Fruit fly (Drosophila melanogaster) whole organism, embryonic: ENCODE results near the gene CG7530.
A peak's percentile ranks its signal among the peaks of the same experiment; 100 is the strongest.

Experiments
- Abd-B ChIP-seq: fragments of 200-800 bp; sonication (Bioruptor generic); optimal IDR thresholded peaks from 2 replicates; lab custom pipeline; 2018; ENCODE audit warnings: missing biosample characterization, mild to moderate bottlenecking, missing genetic modification characterization, moderate library complexity
- Atf6 ChIP-seq: fragments of 200-800 bp; sonication (Bioruptor generic); IDR thresholded peaks from 2 replicates; pipeline ENCODE4 v1.3.6; 2022; ENCODE audit warnings: missing biosample characterization, missing genetic modification characterization
- Awh ChIP-seq: fragments of 200-800 bp; sonication (Bioruptor generic); IDR thresholded peaks from 2 replicates; pipeline ENCODE4, ENCODE4 v1.3.6; 2022; ENCODE audit warnings: missing biosample characterization, missing genetic modification characterization
- Bdp1 ChIP-seq: fragments of 200-800 bp; sonication (Bioruptor generic); optimal IDR thresholded peaks from 3 replicates; lab custom pipeline; 2016; ENCODE audit warnings: missing biosample characterization, missing genetic modification characterization
- CG10209 ChIP-seq: fragments of 200-800 bp; sonication (Bioruptor generic); optimal IDR thresholded peaks from 3 replicates; lab custom pipeline; 2017; ENCODE audit warnings: missing biosample characterization, mild to moderate bottlenecking, missing genetic modification characterization, missing genetic modification reagents
- CG10366 ChIP-seq: fragments of 200-800 bp; sonication (Bioruptor generic); IDR thresholded peaks from 2 replicates; pipeline ENCODE4 v1.3.6; 2022; ENCODE audit warnings: missing biosample characterization, missing genetic modification characterization
- CG10979 ChIP-seq: fragments of 200-800 bp; sonication (Bioruptor generic); optimal IDR thresholded peaks from 2 replicates; lab custom pipeline; 2018; ENCODE audit warnings: missing biosample characterization, mild to moderate bottlenecking, missing genetic modification characterization, moderate library complexity
- CG14014 ChIP-seq: fragments of 200-800 bp; sonication (Bioruptor generic); IDR thresholded peaks from 2 replicates; pipeline ENCODE4 v1.3.6; 2022; ENCODE audit warnings: missing biosample characterization, missing genetic modification characterization
- CG14441 ChIP-seq: fragments of 200-800 bp; sonication (Bioruptor generic); IDR thresholded peaks from 2 replicates; pipeline ENCODE4 v1.3.6; 2022; ENCODE audit warnings: missing biosample characterization, missing genetic modification characterization
- CG15514 ChIP-seq: fragments of 200-800 bp; sonication (Bioruptor generic); optimal IDR thresholded peaks from 3 replicates; lab custom pipeline; 2017; ENCODE audit warnings: missing biosample characterization, missing genetic modification characterization, mild to moderate bottlenecking, moderate library complexity, missing genetic modification reagents
- CG1603 ChIP-seq: fragments of 200-800 bp; sonication (Bioruptor generic); optimal IDR thresholded peaks from 2 replicates; lab custom pipeline; 2019; ENCODE audit warnings: missing biosample characterization, mild to moderate bottlenecking, missing genetic modification characterization, moderate library complexity
- CG2875 ChIP-seq: fragments of 200-800 bp; sonication (Bioruptor generic); optimal IDR thresholded peaks from 2 replicates; lab custom pipeline; 2017; ENCODE audit warnings: missing biosample characterization, mild to moderate bottlenecking, missing genetic modification characterization, missing genetic modification reagents
- CG30020 ChIP-seq: fragments of 200-800 bp; optimal IDR thresholded peaks from 2 replicates; lab custom pipeline; 2019; ENCODE audit warnings: missing biosample characterization, mild to moderate bottlenecking, missing genetic modification characterization, moderate library complexity
- CG30403 ChIP-seq: fragments of 200-800 bp; sonication (Bioruptor generic); optimal IDR thresholded peaks from 3 replicates; lab custom pipeline; 2016; ENCODE audit warnings: missing biosample characterization, missing genetic modification characterization
- CG3281 ChIP-seq: fragments of 200-800 bp; sonication (Bioruptor generic); optimal IDR thresholded peaks from 3 replicates; lab custom pipeline; 2017; ENCODE audit warnings: missing biosample characterization, mild to moderate bottlenecking, missing genetic modification characterization
- CG33213 ChIP-seq: fragments of 200-800 bp; sonication (Bioruptor generic); optimal IDR thresholded peaks from 3 replicates; lab custom pipeline; 2016; ENCODE audit warnings: missing biosample characterization, missing genetic modification characterization
- CG4617 ChIP-seq: fragments of 200-800 bp; sonication (Bioruptor generic); optimal IDR thresholded peaks from 3 replicates; lab custom pipeline; 2016; ENCODE audit warnings: missing biosample characterization, missing genetic modification characterization, borderline replicate concordance
- CG4820 ChIP-seq: fragments of 200-800 bp; sonication (Bioruptor generic); optimal IDR thresholded peaks from 3 replicates; lab custom pipeline; 2016; ENCODE audit warnings: missing biosample characterization, missing genetic modification characterization
- CG6175 ChIP-seq: fragments of 200-800 bp; sonication (Bioruptor generic); IDR thresholded peaks from 3 replicates; pipeline ENCODE4 v1.3.6; 2022; ENCODE audit warnings: missing biosample characterization, missing genetic modification characterization
- CG8765 ChIP-seq: fragments of 200-800 bp; sonication (Bioruptor generic); IDR thresholded peaks from 2 replicates; pipeline ENCODE4 v1.3.6; 2022; ENCODE audit warnings: missing biosample characterization, missing genetic modification characterization
- CG9817 ChIP-seq: fragments of 200-800 bp; sonication (Bioruptor generic); optimal IDR thresholded peaks from 2 replicates; lab custom pipeline; 2018; ENCODE audit warnings: missing biosample characterization, mild to moderate bottlenecking, missing genetic modification characterization, moderate library complexity
- CrebB ChIP-seq: fragments of 200-800 bp; sonication (Bioruptor generic); optimal IDR thresholded peaks from 3 replicates; lab custom pipeline; 2018; ENCODE audit warnings: missing biosample characterization, mild to moderate bottlenecking, missing genetic modification characterization
- Dbx ChIP-seq: fragments of 200-800 bp; sonication (Bioruptor generic); IDR thresholded peaks from 3 replicates; pipeline ENCODE4 v1.3.6; 2022; ENCODE audit warnings: missing biosample characterization, missing genetic modification characterization
- HmgD ChIP-seq: fragments of 200-800 bp; sonication (Bioruptor generic); optimal IDR thresholded peaks from 3 replicates; lab custom pipeline; 2016; ENCODE audit warnings: missing biosample characterization, missing genetic modification characterization
- Lhr ChIP-seq: fragments of 200-800 bp; sonication (Bioruptor generic); optimal IDR thresholded peaks from 3 replicates; lab custom pipeline; 2017; ENCODE audit warnings: mild to moderate bottlenecking, missing biosample characterization, missing genetic modification reagents, missing genetic modification characterization
- MBD-R2 ChIP-seq: fragments of 200-800 bp; sonication (Bioruptor generic); IDR thresholded peaks from 2 replicates; pipeline ENCODE4 v1.3.6; 2022; ENCODE audit warnings: missing biosample characterization, missing genetic modification characterization
- NfI ChIP-seq: fragments of 200-800 bp; sonication (Bioruptor generic); optimal IDR thresholded peaks from 3 replicates; lab custom pipeline; 2018; ENCODE audit warnings: missing biosample characterization, mild to moderate bottlenecking, missing genetic modification characterization, moderate library complexity
- Oaz ChIP-seq: fragments of 200-800 bp; sonication (Bioruptor generic); IDR thresholded peaks from 2 replicates; pipeline ENCODE4 v1.3.6; 2022; ENCODE audit warnings: missing biosample characterization, missing genetic modification characterization
- Optix ChIP-seq: fragments of 200-800 bp; sonication (Bioruptor generic); IDR thresholded peaks from 3 replicates; pipeline ENCODE4 v1.3.6; 2022; ENCODE audit warnings: missing biosample characterization, missing genetic modification characterization
- Pdp1 ChIP-seq, 2 experiments: fragments of 200-800 bp; sonication (Bioruptor generic); optimal IDR thresholded peaks; 3 replicates each; lab custom pipeline; 2016; ENCODE audit warnings: missing biosample characterization in 2 of 2, missing genetic modification characterization in 2 of 2, mild to moderate bottlenecking in 1 of 2, moderate library complexity in 1 of 2
- Sox102F ChIP-seq: fragments of 200-800 bp; sonication (Bioruptor generic); optimal IDR thresholded peaks from 2 replicates; lab custom pipeline; 2018; ENCODE audit warnings: missing biosample characterization, mild to moderate bottlenecking, missing genetic modification characterization, moderate library complexity
- TFAM ChIP-seq: fragments of 200-800 bp; sonication (Bioruptor generic); optimal IDR thresholded peaks from 2 replicates; lab custom pipeline; 2017; ENCODE audit warnings: missing biosample characterization, missing genetic modification characterization, inconsistent platforms
- Xbp1 ChIP-seq: fragments of 200-800 bp; sonication (Bioruptor generic); optimal IDR thresholded peaks from 3 replicates; lab custom pipeline; 2016; ENCODE audit warnings: missing biosample characterization, mild to moderate bottlenecking, missing genetic modification characterization
- aop ChIP-seq: fragments of 200-800 bp; sonication (Bioruptor generic); IDR thresholded peaks from 2 replicates; pipeline ENCODE4 v1.3.6; 2022; ENCODE audit warnings: missing biosample characterization, missing genetic modification characterization
- cas ChIP-seq: fragments of 200-800 bp; sonication (Bioruptor generic); IDR thresholded peaks from 2 replicates; pipeline ENCODE4 v1.3.6; 2022; ENCODE audit warnings: missing biosample characterization, missing genetic modification characterization
- dysf ChIP-seq: fragments of 200-800 bp; sonication (Bioruptor generic); IDR thresholded peaks from 3 replicates; pipeline ENCODE4 v1.3.6; 2022; ENCODE audit warnings: missing biosample characterization, missing genetic modification characterization
- grau ChIP-seq: fragments of 200-800 bp; optimal IDR thresholded peaks from 3 replicates; lab custom pipeline; 2019; ENCODE audit warnings: missing biosample characterization, mild to moderate bottlenecking, missing genetic modification characterization, moderate library complexity
- gro ChIP-seq: fragments of 200-800 bp; sonication (Bioruptor generic); optimal IDR thresholded peaks from 2 replicates; lab custom pipeline; 2016; ENCODE audit warnings: missing biosample characterization, missing genetic modification characterization
- jumu ChIP-seq: fragments of 200-800 bp; sonication (Bioruptor generic); optimal IDR thresholded peaks from 3 replicates; lab custom pipeline; 2016; ENCODE audit warnings: missing biosample characterization, missing genetic modification characterization
- mld ChIP-seq: fragments of 200-800 bp; sonication (Bioruptor generic); IDR thresholded peaks from 3 replicates; pipeline ENCODE4 v1.3.6; 2022; ENCODE audit warnings: missing biosample characterization, missing genetic modification characterization; ENCODE audit not compliant: partially characterized antibody
- pb ChIP-seq: fragments of 200-800 bp; sonication (Bioruptor generic); optimal IDR thresholded peaks from 3 replicates; lab custom pipeline; 2016; ENCODE audit warnings: missing biosample characterization, missing genetic modification characterization
- phol ChIP-seq: fragments of 200-800 bp; sonication (Bioruptor generic); optimal IDR thresholded peaks from 3 replicates; lab custom pipeline; 2018; ENCODE audit warnings: missing biosample characterization, mild to moderate bottlenecking, missing genetic modification characterization, moderate library complexity
- prd ChIP-seq, 3 experiments: fragments of >200 bp in 2 of 3; fragments of 200-800 bp in 1 of 3; sonication (Bioruptor generic) in 1 of 3; optimal IDR thresholded peaks in 2 of 3; IDR thresholded peaks in 1 of 3; 2 replicates in 2 of 3; 3 replicates in 1 of 3; pipeline versions ENCODE4 v1.3.6 to Lab custom; 2017 to 2022; ENCODE audit warnings: missing biosample characterization in 1 of 3, missing genetic modification characterization in 1 of 3
- salm ChIP-seq: fragments of 200-800 bp; sonication (Bioruptor generic); optimal IDR thresholded peaks from 2 replicates; lab custom pipeline; 2018; ENCODE audit warnings: missing biosample characterization, mild to moderate bottlenecking, missing genetic modification characterization
- sc ChIP-seq, 3 experiments: fragments of >200 bp in 2 of 3; fragments of 200-800 bp in 1 of 3; sonication (Bioruptor generic) in 1 of 3; optimal IDR thresholded peaks; 2 replicates in 2 of 3; 3 replicates in 1 of 3; lab custom pipeline; 2017; ENCODE audit warnings: mild to moderate bottlenecking in 1 of 3, missing biosample characterization in 1 of 3, missing genetic modification characterization in 1 of 3, missing genetic modification reagents in 1 of 3
- schlank ChIP-seq: fragments of 200-800 bp; sonication (Bioruptor generic); optimal IDR thresholded peaks from 2 replicates; lab custom pipeline; 2018; ENCODE audit warnings: missing biosample characterization, mild to moderate bottlenecking, missing genetic modification characterization
- slou ChIP-seq: fragments of 200-800 bp; sonication (Bioruptor generic); optimal IDR thresholded peaks from 3 replicates; lab custom pipeline; 2016; ENCODE audit warnings: missing biosample characterization, missing genetic modification characterization
- tio ChIP-seq: fragments of 200-800 bp; sonication (Bioruptor generic); optimal IDR thresholded peaks from 2 replicates; lab custom pipeline; 2017; ENCODE audit warnings: missing biosample characterization, missing genetic modification characterization, inconsistent platforms
- vvl ChIP-seq: fragments of 200-800 bp; sonication (Bioruptor generic); IDR thresholded peaks from 2 replicates; pipeline ENCODE4 v1.3.6; 2022; ENCODE audit warnings: missing biosample characterization, missing genetic modification characterization
- zfh2 ChIP-seq: fragments of 200-800 bp; sonication (Bioruptor generic); optimal IDR thresholded peaks from 2 replicates; lab custom pipeline; 2016; ENCODE audit warnings: missing biosample characterization, missing genetic modification characterization

Gene CG7530

DNA sequence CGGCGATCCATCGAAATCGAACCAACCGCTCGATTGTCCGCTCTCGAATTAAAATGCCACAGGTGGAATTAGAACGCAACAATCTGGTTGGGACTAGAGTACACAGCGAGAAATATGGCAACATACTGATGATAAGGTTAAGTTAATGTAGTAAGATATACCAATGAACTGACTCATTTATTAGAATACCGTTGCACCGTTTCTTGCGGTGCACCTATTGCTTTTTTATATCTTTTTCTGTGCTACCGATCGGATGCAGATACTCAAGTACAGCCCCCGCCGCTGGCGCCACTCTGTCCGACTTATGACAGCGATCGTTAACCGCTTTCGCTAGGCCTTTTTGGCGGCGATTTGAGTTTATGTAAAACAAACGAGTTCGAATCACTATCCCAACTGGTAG, 11.2 kb downstream of the CG7530 start (continued):
- TF ChIP-seq CG33213 (GFP tag; lab: Kevin White, UChicago) (no peak), Awh (GFP tag; lab: Robert Waterston, UW) (no peak), schlank (no peak), CG14441 (GFP tag; lab: Robert Waterston, UW) (no peak), CG6175 (GFP tag; lab: Robert Waterston, UW) (no peak), zfh2 (GFP tag; lab: Kevin White, UChicago) (peak; percentile 8), slou (GFP tag; lab: Kevin White, UChicago) (no peak), gro (GFP tag; lab: Kevin White, UChicago) (no peak), jumu (GFP tag; lab: Kevin White, UChicago) (no peak), Abd-B (GFP tag; lab: Kevin White, UChicago) (peak; percentile 29), phol (peak; percentile 28), CG2875 (GFP tag; lab: Kevin White, UChicago) (no peak), Pdp1 (GFP tag; optimal IDR thresholded peaks at IDR 0.05; lab: Kevin White, UChicago) (peak in 1 of 2 experiments; percentile 23), Dbx (GFP tag; lab: Robert Waterston, UW) (no peak), Sox102F (peak; percentile 49), CG4617 (GFP tag; lab: Kevin White, UChicago) (no peak), HmgD (no peak), cas (GFP tag; lab: Robert Waterston, UW) (no peak), MBD-R2 (no peak), salm (tag; lab: Kevin White, UChicago) (no peak), Oaz (GFP tag; lab: Robert Waterston, UW) (no peak), CG1603 (tag; lab: Kevin White, UChicago) (peak; percentile 14), CG10979 (no peak), CG8765 (GFP tag; lab: Robert Waterston, UW) (no peak), CrebB (tag; lab: Kevin White, UChicago) (no peak), CG10209 (GFP tag; lab: Kevin White, UChicago) (no peak), tio (GFP tag; lab: Kevin White, UChicago) (no peak), Atf6 (GFP tag; lab: Robert Waterston, UW) (no peak), Bdp1 (GFP tag; lab: Kevin White, UChicago) (no peak), CG10366 (GFP tag; lab: Robert Waterston, UW) (peak; percentile 33; the same call in 1 of the 2 replicates), aop (GFP tag; lab: Robert Waterston, UW) (no peak), vvl (GFP tag; lab: Robert Waterston, UW) (peak; percentile 31; the same call in 1 of the 2 replicates), CG4820 (GFP tag; lab: Kevin White, UChicago) (no peak), sc (optimal IDR thresholded peaks at IDR 0.05; lab: Kevin White, UChicago) (no peak), sc (GFP tag; optimal IDR thresholded peaks at IDR 0.05; lab: Kevin White, UChicago) (no peak), grau (peak; percentile 28), TFAM (GFP tag; lab: Kevin White, UChicago) (no peak), CG30020 (no peak), mld (GFP tag; lab: Robert Waterston, UW) (no peak), CG15514 (GFP tag; lab: Kevin White, UChicago) (no peak), CG14014 (GFP tag; lab: Robert Waterston, UW) (0 out of 2 replicates have a peak, but pooled peaks have one; percentile 32), Xbp1 (GFP tag; lab: Kevin White, UChicago) (peak; percentile 42), CG3281 (no peak), Lhr (GFP tag; lab: Kevin White, UChicago) (no peak), CG9817 (no peak), pb (no peak), CG30403 (GFP tag; lab: Kevin White, UChicago) (peak; percentile 18), Optix (GFP tag; lab: Robert Waterston, UW) (0 out of 3 replicates have a peak, but pooled peaks have one; percentile 33), NfI (GFP tag; lab: Kevin White, UChicago) (no peak), prd (optimal IDR thresholded peaks at IDR 0.05; lab: Kevin White, UChicago) (no peak), prd (GFP tag; IDR thresholded peaks at IDR 0.05; lab: Robert Waterston, UW) (peak; percentile 30; the same call in 1 of the 3 replicates), dysf (GFP tag; lab: Robert Waterston, UW) (0 out of 3 replicates have a peak, but pooled peaks have one; percentile 31)
